Fruit fly (Drosophila melanogaster): ENCODE measurements around the gene ppk7.
A peak's percentile ranks its signal among the peaks of the same experiment; 100 is the strongest.

ppk7 gene

DNA sequence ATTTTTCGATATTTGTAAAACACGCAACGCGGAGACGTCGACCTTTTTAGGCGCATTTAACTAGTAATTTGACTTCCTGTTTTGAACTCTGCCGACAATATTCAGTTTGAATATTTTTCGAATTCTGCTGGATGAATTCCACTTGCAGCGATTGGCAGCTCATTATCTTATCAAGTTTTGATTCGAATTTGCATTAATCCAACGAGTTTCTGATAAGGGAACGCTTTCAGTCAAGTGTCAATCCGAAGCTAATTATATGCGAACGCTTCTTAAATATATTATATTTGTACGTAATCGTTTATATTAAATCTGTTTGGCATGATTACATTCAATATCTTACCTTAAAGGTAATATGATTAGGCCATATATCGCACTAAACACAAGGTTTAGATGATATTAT lies 5.8 kb downstream of the ppk7 start, which contains the start of gene CG9497:
TSS of gene CG9497 (minus strand) at position 101 of the 400 bp plus-strand sequence.
- TF ChIP-seq CG4496 (GFP tag; IDR thresholded peaks at IDR 0.05) (no peak), CG32121 (GFP tag; IDR thresholded peaks at IDR 0.05) (no peak), rn (GFP tag; IDR thresholded peaks at IDR 0.05) (no peak), Pif1A (GFP tag; optimal IDR thresholded peaks at IDR 0.05) (no peak), CG12605 (GFP tag; IDR thresholded peaks at IDR 0.05) (no peak), CG17806 (tag; optimal IDR thresholded peaks at IDR 0.05) (no peak), CG15710 (tag; optimal IDR thresholded peaks at IDR 0.05) (no peak), EcR (GFP tag; optimal IDR thresholded peaks at IDR 0.05) (no peak), Snoo (tag; optimal IDR thresholded peaks at IDR 0.05) (no peak)

- peak; percentile 59; the same call in 2 of the 3 replicates for TF ChIP-seq CG4496 (GFP tag; IDR thresholded peaks at IDR 0.05)
- TF ChIP-seq CG34367 (tag; optimal IDR thresholded peaks at IDR 0.05): no peak
- no peak for TF ChIP-seq CG13204 (GFP tag; optimal IDR thresholded peaks at IDR 0.05)
Observed at dm6 chr2L:6343084-6343873, 10.9 kb downstream of the ppk7 start.

DNA sequence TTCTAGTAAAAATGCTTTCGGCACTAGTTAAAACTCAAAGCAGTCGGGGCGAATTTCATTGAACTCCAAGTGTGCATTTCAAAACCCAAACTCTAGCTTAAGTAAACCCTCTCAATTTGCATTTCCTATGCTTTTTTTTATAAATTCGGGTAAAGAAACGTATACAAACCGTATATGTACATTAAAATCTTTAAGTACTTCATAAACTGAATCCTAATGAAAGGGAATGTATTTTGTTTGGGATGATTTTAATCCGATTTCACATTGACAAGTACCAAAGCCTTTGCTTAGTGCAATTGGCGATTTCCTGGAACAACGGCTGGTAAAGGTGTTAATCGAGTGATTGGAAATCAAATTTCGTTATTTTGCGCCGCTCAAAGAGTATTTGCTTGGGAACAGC lies 12.9 kb downstream of the ppk7 start:
- TF ChIP-seq CG34367 (tag; optimal IDR thresholded peaks at IDR 0.05) (no peak), fd96Ca (GFP tag; IDR thresholded peaks at IDR 0.05) (no peak), CG8159 (tag; optimal IDR thresholded peaks at IDR 0.05) (no peak), Snoo (tag; optimal IDR thresholded peaks at IDR 0.05) (no peak), gl (tag; optimal IDR thresholded peaks at IDR 0.05) (no peak), CG15710 (tag; optimal IDR thresholded peaks at IDR 0.05) (no peak), CG10348 (GFP tag; IDR thresholded peaks at IDR 0.05) (no peak), Pif1A (GFP tag; optimal IDR thresholded peaks at IDR 0.05) (no peak), CG32121 (GFP tag; IDR thresholded peaks at IDR 0.05) (no peak), CG9948 (tag; optimal IDR thresholded peaks at IDR 0.05) (no peak), CG12605 (GFP tag; IDR thresholded peaks at IDR 0.05) (no peak), CG4496 (GFP tag; IDR thresholded peaks at IDR 0.05) (no peak), Pif1B (GFP tag; optimal IDR thresholded peaks at IDR 0.05) (no peak), D1 (tag; optimal IDR thresholded peaks at IDR 0.05) (no peak), EcR (GFP tag; optimal IDR thresholded peaks at IDR 0.05) (no peak), CG14655 (GFP tag; optimal IDR thresholded peaks at IDR 0.05) (no peak), CG17806 (tag; optimal IDR thresholded peaks at IDR 0.05) (no peak)

DNA sequence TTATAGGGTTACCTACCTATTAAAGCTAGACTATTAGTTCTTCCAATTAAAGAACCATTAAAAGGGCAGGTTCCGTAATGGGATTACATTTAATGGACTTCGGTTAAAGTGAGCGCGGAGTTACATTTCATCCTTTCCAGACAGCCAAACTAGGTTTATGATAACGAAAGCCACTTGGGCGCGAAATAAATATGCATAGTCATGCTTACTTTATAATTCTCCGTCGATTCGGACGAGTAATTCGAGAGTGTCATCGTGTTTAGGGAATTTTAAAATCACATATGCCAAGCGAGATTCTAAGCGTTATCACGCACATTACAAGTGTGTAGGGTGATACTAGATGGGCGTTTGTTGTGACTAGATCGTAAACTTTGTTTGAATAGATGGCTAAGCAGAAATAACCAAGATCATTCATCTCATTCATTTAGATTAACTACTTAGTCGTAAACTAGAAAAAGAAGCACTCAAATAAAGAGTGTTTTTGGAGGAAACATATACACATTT lies 13.9 kb downstream of the ppk7 start:
- TF ChIP-seq D1 (tag; optimal IDR thresholded peaks at IDR 0.05): no peak
- no peak for TF ChIP-seq CG15710 (tag; optimal IDR thresholded peaks at IDR 0.05)
- no peak for TF ChIP-seq CG13204 (GFP tag; optimal IDR thresholded peaks at IDR 0.05)
- TF ChIP-seq CG10348 (GFP tag; IDR thresholded peaks at IDR 0.05): no peak
- TF ChIP-seq Pif1A (GFP tag; optimal IDR thresholded peaks at IDR 0.05): no peak
- no peak for TF ChIP-seq CG8301 (tag; optimal IDR thresholded peaks at IDR 0.05)
- no peak for TF ChIP-seq Ets98B (GFP tag; IDR thresholded peaks at IDR 0.05)
- no peak for TF ChIP-seq CG17806 (tag; optimal IDR thresholded peaks at IDR 0.05)
- TF ChIP-seq CG8159 (tag; optimal IDR thresholded peaks at IDR 0.05): no peak
- TF ChIP-seq rn (GFP tag; IDR thresholded peaks at IDR 0.05): no peak

- TF ChIP-seq fd96Ca (GFP tag; IDR thresholded peaks at IDR 0.05): 0 out of 3 replicates have a peak, but pooled peaks have one; percentile 37
- TF ChIP-seq gl (tag; optimal IDR thresholded peaks at IDR 0.05): peak; percentile 77
- TF ChIP-seq D1 (tag; optimal IDR thresholded peaks at IDR 0.05): no peak
- TF ChIP-seq CG12605 (GFP tag; IDR thresholded peaks at IDR 0.05): peak; percentile 56; the same call in 1 of the 2 replicates
- peak; percentile 4 for TF ChIP-seq CG9948 (tag; optimal IDR thresholded peaks at IDR 0.05)
- TF ChIP-seq CG14655 (GFP tag; optimal IDR thresholded peaks at IDR 0.05): no peak
- TF ChIP-seq EcR (GFP tag; optimal IDR thresholded peaks at IDR 0.05): peak; percentile 81
- TF ChIP-seq Snoo (tag; optimal IDR thresholded peaks at IDR 0.05): peak; percentile 39
- TF ChIP-seq CG34367 (tag; optimal IDR thresholded peaks at IDR 0.05): peak; percentile 13
- TF ChIP-seq Ets98B (GFP tag; IDR thresholded peaks at IDR 0.05): no peak; the same call in 1 of the 2 replicates
- TF ChIP-seq CG15710 (tag; optimal IDR thresholded peaks at IDR 0.05): no peak
- TF ChIP-seq CG8159 (tag; optimal IDR thresholded peaks at IDR 0.05): peak; percentile 20
- TF ChIP-seq CG4496 (GFP tag; IDR thresholded peaks at IDR 0.05): peak; percentile 42
- peak; percentile 23 for TF ChIP-seq CG17806 (tag; optimal IDR thresholded peaks at IDR 0.05)
- peak; percentile 99 for TF ChIP-seq CG13204 (GFP tag; optimal IDR thresholded peaks at IDR 0.05)
- TF ChIP-seq rn (GFP tag; IDR thresholded peaks at IDR 0.05): no peak
- no peak for TF ChIP-seq CG32121 (GFP tag; IDR thresholded peaks at IDR 0.05)
Observed at dm6 chr2L:6339010-6339897, 14.9 kb downstream of the ppk7 start.

All from whole organism, pupa.